Fruit fly (Drosophila melanogaster): Measurements from ENCODE around the gene CG46459.

DNA sequence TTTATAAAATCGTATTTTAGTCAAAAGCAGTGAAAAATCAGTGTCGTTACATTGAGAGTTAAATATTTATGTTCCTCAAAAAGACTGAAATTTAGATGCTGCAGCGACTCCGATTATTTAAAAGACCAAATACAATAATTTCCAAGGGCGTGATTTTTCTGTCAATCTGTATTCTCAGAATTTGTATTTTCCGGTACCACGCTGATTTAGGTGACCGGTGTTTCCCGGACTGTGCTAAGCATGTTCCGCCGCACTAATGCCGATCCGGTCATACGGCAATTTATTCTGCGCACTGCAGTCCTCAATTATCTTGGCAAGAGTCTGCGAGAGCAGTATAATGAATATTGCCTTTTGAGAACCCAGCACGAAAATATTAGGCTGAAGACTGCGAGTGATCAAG lies 10.3 kb downstream of the CG46459 start, which contains the start of the genes CG31467 and CG14684:
- TF ChIP-seq CG13204 (GFP tag; optimal IDR thresholded peaks at IDR 0.05) (no peak), CG17806 (tag; optimal IDR thresholded peaks at IDR 0.05) (no peak), CG34367 (tag; optimal IDR thresholded peaks at IDR 0.05) (no peak), EcR (GFP tag; optimal IDR thresholded peaks at IDR 0.05) (no peak), CG10348 (GFP tag; IDR thresholded peaks at IDR 0.05) (no peak), rn (GFP tag; IDR thresholded peaks at IDR 0.05) (no peak)

Data from whole organism, pupa.